Worm (Caenorhabditis elegans) whole organism, L4 larva: ENCODE results near the gene W02H5.2.
A peak's percentile ranks its signal among the peaks of the same experiment; 100 is the strongest.

Experiments
- D1046.2 ChIP-seq: fragments of 200-800 bp; sonication (Bioruptor generic); IDR thresholded peaks from 2 replicates; pipeline ENCODE4 v1.3.6; 2022; ENCODE audit warnings: missing genetic modification characterization, missing compliant biosample characterization
- F26F4.8 ChIP-seq: fragments of 200-800 bp; sonication (Bioruptor generic); conservative IDR thresholded peaks from 2 replicates; pipeline ENCODE4 v1.3.6; 2022; ENCODE audit warnings: missing genetic modification characterization, missing compliant biosample characterization
- F37D6.2 ChIP-seq: sonication (generic microtip); optimal IDR thresholded peaks from 2 replicates; lab custom pipeline; 2016; ENCODE audit warnings: mild to moderate bottlenecking, missing genetic modification characterization, missing compliant biosample characterization
- F49E8.2 ChIP-seq: sonication (generic microtip); optimal IDR thresholded peaks from 2 replicates; lab custom pipeline; 2016; ENCODE audit warnings: missing compliant biosample characterization, mild to moderate bottlenecking, missing genetic modification characterization, borderline replicate concordance
- R02D3.7 ChIP-seq: fragments of 150-350 bp; sonication (generic microtip); optimal IDR thresholded peaks from 3 replicates; lab custom pipeline; 2014; ENCODE audit warnings: missing biosample characterization, missing genetic modification characterization
- Y105C5A.15 ChIP-seq: fragments of 200-800 bp; sonication (Bioruptor generic); IDR thresholded peaks from 2 replicates; pipeline ENCODE4 v1.3.6; 2022; ENCODE audit warnings: missing genetic modification characterization, missing compliant biosample characterization
- ZK337.2 ChIP-seq: fragments of 200-800 bp; sonication (Bioruptor generic); IDR thresholded peaks from 2 replicates; pipeline ENCODE4 v1.3.6; 2022; ENCODE audit warnings: missing genetic modification reagents, missing genetic modification characterization, missing compliant biosample characterization
- aha-1 ChIP-seq: fragments of 150-350 bp; peaks from one replicate; lab custom pipeline; 2014; ENCODE audit warnings: missing biosample characterization, missing genetic modification characterization
- aly-2 ChIP-seq: sonication (generic microtip); optimal IDR thresholded peaks from 2 replicates; lab custom pipeline; 2018; ENCODE audit warnings: missing biosample characterization, missing genetic modification characterization
- ceh-20 ChIP-seq: fragments of 200-800 bp; sonication (Bioruptor generic); IDR thresholded peaks from 2 replicates; pipeline ENCODE4 v1.3.6; 2022; ENCODE audit warnings: missing genetic modification reagents, missing genetic modification characterization, missing compliant biosample characterization
- ceh-28 ChIP-seq: fragments of 150-350 bp; optimal IDR thresholded peaks from 2 replicates; lab custom pipeline; 2014; ENCODE audit warnings: missing biosample characterization, missing genetic modification reagents, missing genetic modification characterization
- ceh-62 ChIP-seq: sonication (generic microtip); optimal IDR thresholded peaks from 2 replicates; lab custom pipeline; 2017; ENCODE audit warnings: missing biosample characterization, missing genetic modification characterization
- daf-12 ChIP-seq: fragments of 150-350 bp; optimal IDR thresholded peaks from 2 replicates; lab custom pipeline; 2014; ENCODE audit warnings: missing biosample characterization, missing genetic modification reagents, missing genetic modification characterization
- daf-19 ChIP-seq: fragments of 200-800 bp; sonication (Bioruptor generic); conservative IDR thresholded peaks from 2 replicates; pipeline ENCODE4 v1.3.6; 2022; ENCODE audit warnings: missing genetic modification characterization, missing compliant biosample characterization
- daf-8 ChIP-seq: fragments of 200-800 bp; sonication (Bioruptor generic); IDR thresholded peaks from 2 replicates; pipeline ENCODE4 v1.3.6; 2022; ENCODE audit warnings: missing genetic modification characterization, missing compliant biosample characterization
- dmd-6 ChIP-seq: fragments of 200-800 bp; sonication (Bioruptor generic); IDR thresholded peaks from 2 replicates; pipeline ENCODE4 v1.3.6; 2022; ENCODE audit warnings: missing genetic modification reagents, missing genetic modification characterization, missing compliant biosample characterization
- dmd-8 ChIP-seq: fragments of 200-800 bp; sonication (Bioruptor generic); IDR thresholded peaks from 2 replicates; pipeline ENCODE4 v1.3.6; 2022; ENCODE audit warnings: missing genetic modification characterization, missing compliant biosample characterization
- dmd-9 ChIP-seq: fragments of 200-800 bp; sonication (Bioruptor generic); IDR thresholded peaks from 2 replicates; pipeline ENCODE4 v1.3.6; 2022; ENCODE audit warnings: missing genetic modification reagents, missing genetic modification characterization, missing compliant biosample characterization
- dpl-1 ChIP-seq: fragments of 150-350 bp; optimal IDR thresholded peaks from 2 replicates; lab custom pipeline; 2014; ENCODE audit warnings: missing biosample characterization, missing genetic modification reagents, missing genetic modification characterization
- dve-1 ChIP-seq: sonication (generic microtip); optimal IDR thresholded peaks from 2 replicates; lab custom pipeline; 2017; ENCODE audit warnings: antibody characterized with exemption, mild to moderate bottlenecking, missing genetic modification characterization, missing compliant biosample characterization; ENCODE audit not compliant: insufficient read depth
- fkh-10 ChIP-seq: fragments of 150-350 bp; optimal IDR thresholded peaks from 2 replicates; lab custom pipeline; 2014; ENCODE audit warnings: missing biosample characterization, missing genetic modification reagents, missing genetic modification characterization
- fos-1 ChIP-seq: fragments of 150-350 bp; optimal IDR thresholded peaks from 2 replicates; lab custom pipeline; 2014; ENCODE audit warnings: missing biosample characterization, missing genetic modification characterization
- gei-8 ChIP-seq: fragments of 200-800 bp; sonication (Bioruptor generic); optimal IDR thresholded peaks from 2 replicates; lab custom pipeline; 2018; ENCODE audit warnings: mild to moderate bottlenecking, missing genetic modification characterization, missing compliant biosample characterization
- lim-7 ChIP-seq: fragments of 200-800 bp; sonication (Bioruptor generic); IDR thresholded peaks from 2 replicates; pipeline ENCODE4 v1.3.6; 2022; ENCODE audit warnings: missing genetic modification characterization, missing compliant biosample characterization
- lin-13 ChIP-seq: fragments of 150-350 bp; optimal IDR thresholded peaks from 2 replicates; lab custom pipeline; 2014; ENCODE audit warnings: missing biosample characterization, missing genetic modification reagents, missing genetic modification characterization
- lin-15B ChIP-seq: fragments of 150-350 bp; sonication (generic microtip); optimal IDR thresholded peaks from 3 replicates; lab custom pipeline; 2014; ENCODE audit warnings: missing biosample characterization, missing genetic modification characterization
- lin-38 ChIP-seq: fragments of 200-800 bp; sonication (Bioruptor generic); IDR thresholded peaks from 2 replicates; pipeline ENCODE4 v1.3.6; 2022; ENCODE audit warnings: missing genetic modification reagents, missing genetic modification characterization, missing compliant biosample characterization
- lir-3 ChIP-seq: sonication (generic microtip); optimal IDR thresholded peaks from 2 replicates; lab custom pipeline; 2016; ENCODE audit warnings: mild to moderate bottlenecking, missing genetic modification characterization, missing compliant biosample characterization
- lsy-2 ChIP-seq, 2 experiments: fragments of 150-350 bp in 1 of 2; sonication (generic microtip) in 1 of 2; optimal IDR thresholded peaks; 2 replicates each; lab custom pipeline; 2014 to 2017; ENCODE audit warnings: missing biosample characterization in 2 of 2, missing genetic modification characterization in 2 of 2
- madf-9 ChIP-seq: fragments of 200-800 bp; sonication (Bioruptor generic); conservative IDR thresholded peaks from 2 replicates; pipeline ENCODE4 v1.3.6; 2022; ENCODE audit warnings: missing genetic modification reagents, missing genetic modification characterization, missing compliant biosample characterization
- mdt-29 ChIP-seq: fragments of 200-800 bp; sonication (Bioruptor generic); IDR thresholded peaks from 2 replicates; pipeline ENCODE4 v1.3.6; 2022; ENCODE audit warnings: missing genetic modification reagents, missing genetic modification characterization, missing compliant biosample characterization
- mep-1 ChIP-seq: fragments of 150-350 bp; sonication (generic microtip); optimal IDR thresholded peaks from 3 replicates; lab custom pipeline; 2014; ENCODE audit warnings: missing biosample characterization, missing genetic modification characterization
- mes-2 ChIP-seq: sonication (generic microtip); optimal IDR thresholded peaks from 2 replicates; lab custom pipeline; 2016; ENCODE audit warnings: missing genotype, mild to moderate bottlenecking, missing genetic modification characterization, missing compliant biosample characterization; ENCODE audit not compliant: poor library complexity, severe bottlenecking
- nhr-102 ChIP-seq: sonication (generic microtip); optimal IDR thresholded peaks from 2 replicates; lab custom pipeline; 2016; ENCODE audit warnings: mild to moderate bottlenecking, missing genetic modification characterization, moderate library complexity, missing compliant biosample characterization
- nhr-237 ChIP-seq: sonication (generic microtip); optimal IDR thresholded peaks from 2 replicates; lab custom pipeline; 2017; ENCODE audit warnings: missing biosample characterization, missing genetic modification characterization
- nhr-41 ChIP-seq: fragments of 200-800 bp; sonication (Bioruptor generic); IDR thresholded peaks from 2 replicates; pipeline ENCODE4 v1.3.6; 2022; ENCODE audit warnings: missing genetic modification reagents, missing genetic modification characterization, missing compliant biosample characterization
- nhr-76 ChIP-seq: fragments of 150-350 bp; optimal IDR thresholded peaks from 2 replicates; lab custom pipeline; 2014; ENCODE audit warnings: missing biosample characterization, missing genetic modification characterization
- pha-4 ChIP-seq, 2 experiments: fragments of 150-350 bp in 1 of 2; fragments of 200-800 bp in 1 of 2; sonication (Bioruptor generic) in 1 of 2; IDR thresholded peaks in 1 of 2; optimal IDR thresholded peaks in 1 of 2; 2 replicates each; pipeline versions ENCODE4 v1.3.6 to Lab custom; 2014 to 2022; ENCODE audit warnings: missing genetic modification characterization in 2 of 2, missing genetic modification reagents in 2 of 2, missing biosample characterization in 1 of 2, missing compliant biosample characterization in 1 of 2
- php-3 ChIP-seq: fragments of 200-800 bp; sonication (Bioruptor generic); IDR thresholded peaks from 2 replicates; pipeline ENCODE4 v1.3.6; 2022; ENCODE audit warnings: missing genetic modification reagents, missing genetic modification characterization, missing compliant biosample characterization
- pqm-1 ChIP-seq: sonication (generic microtip); optimal IDR thresholded peaks from 2 replicates; lab custom pipeline; 2017; ENCODE audit warnings: missing biosample characterization, missing genetic modification characterization
- rbr-2 ChIP-seq: sonication (generic microtip); optimal IDR thresholded peaks from 2 replicates; lab custom pipeline; 2016; ENCODE audit warnings: missing genotype, missing genetic modification characterization, missing compliant biosample characterization
- set-16 ChIP-seq: fragments of 200-800 bp; sonication (Bioruptor generic); IDR thresholded peaks from 2 replicates; pipeline ENCODE4 v1.3.6; 2022; ENCODE audit warnings: missing genetic modification reagents, missing genetic modification characterization, missing compliant biosample characterization
- snpc-1.2 ChIP-seq: fragments of 200-800 bp; sonication (Bioruptor generic); IDR thresholded peaks from 2 replicates; pipeline ENCODE4 v1.3.6; 2022; ENCODE audit warnings: missing genetic modification reagents, missing genetic modification characterization, missing compliant biosample characterization
- spr-1 ChIP-seq: sonication (generic microtip); optimal IDR thresholded peaks from 2 replicates; lab custom pipeline; 2016; ENCODE audit warnings: mild to moderate bottlenecking, missing genetic modification characterization, missing compliant biosample characterization
- unc-130 ChIP-seq: sonication (generic microtip); optimal IDR thresholded peaks from 2 replicates; lab custom pipeline; 2016; ENCODE audit warnings: missing genetic modification reagents, missing genetic modification characterization, missing compliant biosample characterization
- unc-62 ChIP-seq, 3 experiments: fragments of 150-350 bp in 1 of 3; sonication (generic microtip); optimal IDR thresholded peaks in 2 of 3; peaks in 1 of 3; 1 replicate in 1 of 3; 2 replicates in 2 of 3; lab custom pipeline; 2014 to 2017; ENCODE audit warnings: missing biosample characterization in 3 of 3, missing genetic modification characterization in 3 of 3, missing genetic modification reagents in 3 of 3, missing genotype in 1 of 3
- vab-7 ChIP-seq: fragments of 200-800 bp; sonication (Bioruptor generic); IDR thresholded peaks from 2 replicates; pipeline ENCODE4 v1.3.6; 2022; ENCODE audit warnings: missing genetic modification reagents, missing genetic modification characterization, missing compliant biosample characterization
- zip-11 ChIP-seq: fragments of 200-800 bp; sonication (Bioruptor generic); IDR thresholded peaks from 2 replicates; pipeline ENCODE4 v1.3.6; 2022; ENCODE audit warnings: missing genetic modification characterization, missing compliant biosample characterization
- zip-2 ChIP-seq: fragments of 150-350 bp; optimal IDR thresholded peaks from 2 replicates; lab custom pipeline; 2014; ENCODE audit warnings: missing biosample characterization, missing genetic modification characterization
- ztf-11 ChIP-seq: fragments of 150-350 bp; optimal IDR thresholded peaks from 2 replicates; lab custom pipeline; 2014; ENCODE audit warnings: missing biosample characterization, missing genetic modification characterization
- ztf-7 ChIP-seq: fragments of 150-350 bp; optimal IDR thresholded peaks from 2 replicates; lab custom pipeline; 2014; ENCODE audit warnings: missing biosample characterization, missing genetic modification characterization

Gene W02H5.2

DNA sequence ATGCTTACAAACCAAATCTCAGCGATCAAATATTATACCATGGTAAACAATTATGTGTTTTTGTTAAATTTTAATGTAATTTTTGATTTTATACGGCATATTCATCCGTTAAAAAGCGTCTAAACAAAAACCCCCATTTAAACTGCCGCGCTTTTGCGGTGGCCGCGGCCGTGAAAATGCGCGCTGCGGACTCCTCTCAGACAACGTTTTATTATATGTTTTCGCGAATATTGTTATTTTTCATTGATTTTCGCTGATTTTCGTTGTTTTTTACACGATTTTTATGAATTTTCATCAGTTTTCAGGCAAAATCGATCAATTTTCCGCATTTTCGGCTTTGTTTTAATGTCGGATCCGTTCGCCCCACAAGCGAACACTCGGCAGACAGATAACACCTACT, 590 bp upstream of the W02H5.2 start, which contains the start of gene W02H5.19 (continued):
- no peak for TF ChIP-seq F26F4.8 (GFP tag; lab: Robert Waterston, UW)
- TF ChIP-seq F37D6.2 (tag; lab: Kevin White, UChicago): peak; percentile 29
- TF ChIP-seq ztf-7 (tag; lab: Kevin White, UChicago): peak; percentile 45
- no peak for TF ChIP-seq gei-8 (GFP tag; lab: Kevin White, UChicago)
- no peak for TF ChIP-seq ceh-28 (tag; lab: Kevin White, UChicago)
- TF ChIP-seq fos-1 (tag; lab: Kevin White, UChicago): no peak
- TF ChIP-seq ztf-11 (tag; lab: Kevin White, UChicago): no peak
- no peak for TF ChIP-seq nhr-76 (tag; lab: Kevin White, UChicago)
- TF ChIP-seq ceh-20: 0 out of 2 replicates have a peak, but pooled peaks have one; percentile 32
- no peak for TF ChIP-seq daf-12 (tag; lab: Kevin White, UChicago)
- no peak for TF ChIP-seq pha-4 (GFP tag; IDR thresholded peaks at IDR 0.05; lab: Robert Waterston, UW)
- TF ChIP-seq pha-4 (tag; optimal IDR thresholded peaks at IDR 0.05; lab: Kevin White, UChicago): no peak
- peak; percentile 67 for TF ChIP-seq mep-1
- no peak for TF ChIP-seq pqm-1 (tag; lab: Kevin White, UChicago)
- TF ChIP-seq nhr-237 (tag; lab: Kevin White, UChicago): no peak
- peak; percentile 100 for TF ChIP-seq mes-2 (tag; lab: Kevin White, UChicago)
- no peak for TF ChIP-seq lir-3 (tag; lab: Kevin White, UChicago)
- peak; percentile 73 for TF ChIP-seq madf-9
- TF ChIP-seq spr-1 (tag; lab: Kevin White, UChicago): no peak
- TF ChIP-seq unc-62 (GFP tag; optimal IDR thresholded peaks at IDR 0.05 in 1 of 2; lab: Kevin White, UChicago): no peak
- no peak for TF ChIP-seq unc-62 (tag; optimal IDR thresholded peaks at IDR 0.05; lab: Kevin White, UChicago)
- peak; percentile 90 for TF ChIP-seq dmd-9 (GFP tag; lab: Robert Waterston, UW)
- TF ChIP-seq mdt-29 (GFP tag; lab: Robert Waterston, UW): no peak
- peak; percentile 35; the same call in 1 of the 2 replicates for TF ChIP-seq vab-7 (GFP tag; lab: Robert Waterston, UW)
- no peak for TF ChIP-seq lin-15B (tag; lab: Kevin White, UChicago)
- peak; percentile 73 for TF ChIP-seq dmd-6
- TF ChIP-seq dpl-1 (GFP tag; lab: Kevin White, UChicago): peak; percentile 98
- TF ChIP-seq Y105C5A.15 (GFP tag; lab: Robert Waterston, UW): no peak
- no peak for TF ChIP-seq nhr-41 (GFP tag; lab: Robert Waterston, UW)
- peak; percentile 96 for TF ChIP-seq ZK337.2 (GFP tag; lab: Robert Waterston, UW)
- no peak for TF ChIP-seq daf-8
- TF ChIP-seq D1046.2 (GFP tag; lab: Robert Waterston, UW): 0 out of 2 replicates have a peak, but pooled peaks have one; percentile 25
- TF ChIP-seq php-3 (GFP tag; lab: Robert Waterston, UW): peak; percentile 13; the same call in 1 of the 2 replicates
- peak; percentile 65 for TF ChIP-seq unc-130 (GFP tag; lab: Kevin White, UChicago)
- TF ChIP-seq zip-2: no peak
- peak; percentile 52 for TF ChIP-seq F49E8.2
- no peak for TF ChIP-seq dmd-8
- TF ChIP-seq zip-11 (GFP tag; lab: Robert Waterston, UW): no peak
- TF ChIP-seq aly-2: no peak
- TF ChIP-seq fkh-10: no peak
- peak; percentile 72 for TF ChIP-seq dve-1 (tag; lab: Kevin White, UChicago)
- peak; percentile 72 for TF ChIP-seq nhr-102
- TF ChIP-seq lin-13: no peak
- TF ChIP-seq lin-38: peak; percentile 85
- no peak for TF ChIP-seq set-16 (GFP tag; lab: Robert Waterston, UW)
- no peak for TF ChIP-seq daf-19 (GFP tag; lab: Robert Waterston, UW)
- no peak for TF ChIP-seq ceh-62 (tag; lab: Kevin White, UChicago)
- peak; percentile 67 for TF ChIP-seq aha-1
- TF ChIP-seq snpc-1.2: no peak
- TF ChIP-seq lim-7 (GFP tag; lab: Robert Waterston, UW): no peak
- TF ChIP-seq R02D3.7: no peak
- TF ChIP-seq lsy-2 (tag; optimal IDR thresholded peaks at IDR 0.05; lab: Kevin White, UChicago): peak in 1 of 2 experiments; percentile 85
- peak; percentile 60 for TF ChIP-seq rbr-2 (tag; lab: Kevin White, UChicago)
